Worm (Caenorhabditis elegans): Measurements from ENCODE around the gene srw-142.

Gene srw-142

ce11 chrV:2922594-2922993 lies 35.5 kb downstream of the srw-142 start, which contains the start of gene srh-38:
Gene srh-38 (minus strand): TSS chrV:2922694.
- no peak for TF ChIP-seq him-1 (tag; optimal IDR thresholded peaks at IDR 0.05)
- no peak for TF ChIP-seq dao-5 (tag; optimal IDR thresholded peaks at IDR 0.05)

ce11 chrV:2920125-2920524 lies 38.0 kb downstream of the srw-142 start:
- TF ChIP-seq dao-5 (tag; optimal IDR thresholded peaks at IDR 0.05): no peak
- TF ChIP-seq W03F9.2 (tag; optimal IDR thresholded peaks at IDR 0.05): no peak
- TF ChIP-seq him-1 (tag; optimal IDR thresholded peaks at IDR 0.05): no peak

ce11 chrV:2913948-2914347 lies 44.2 kb downstream of the srw-142 start, which contains the start of gene srh-146:
Gene srh-146 (plus strand): TSS chrV:2914248.
- TF ChIP-seq him-1 (tag; optimal IDR thresholded peaks at IDR 0.05): no peak
- TF ChIP-seq W03F9.2 (tag; optimal IDR thresholded peaks at IDR 0.05): no peak
- TF ChIP-seq dao-5 (tag; optimal IDR thresholded peaks at IDR 0.05): no peak

ce11 chrV:2912901-2913300 lies 45.2 kb downstream of the srw-142 start, which contains the start of gene C31B8.9:
Gene C31B8.9 (minus strand): TSS chrV:2913001.
- no peak for TF ChIP-seq him-1 (tag; optimal IDR thresholded peaks at IDR 0.05)
- TF ChIP-seq dao-5 (tag; optimal IDR thresholded peaks at IDR 0.05): no peak
- no peak for TF ChIP-seq W03F9.2 (tag; optimal IDR thresholded peaks at IDR 0.05)

ce11 chrV:2909525-2909924 lies 48.6 kb downstream of the srw-142 start, which contains the start of gene zmp-3:
Gene zmp-3 (minus strand): TSS chrV:2909625.
- TF ChIP-seq him-1 (tag; optimal IDR thresholded peaks at IDR 0.05): no peak
- TF ChIP-seq dao-5 (tag; optimal IDR thresholded peaks at IDR 0.05): no peak
- no peak for TF ChIP-seq W03F9.2 (tag; optimal IDR thresholded peaks at IDR 0.05)

Data from whole organism, L4/young adult.